Worm (Caenorhabditis elegans) whole organism, midembryonic: ENCODE results near the gene sre-14.

Source experiments
- T22C8.4 ChIP-seq: fragments of 200-800 bp; sonication (Bioruptor generic); IDR thresholded peaks from 2 replicates; pipeline ENCODE4 v1.3.6; 2022; ENCODE audit warnings: missing genetic modification characterization, missing compliant biosample characterization
- cog-1 ChIP-seq: sonication (generic microtip); optimal IDR thresholded peaks from 2 replicates; lab custom pipeline; 2016; ENCODE audit warnings: missing genetic modification characterization, missing compliant biosample characterization
- flt-1 ChIP-seq: fragments of 200-800 bp; sonication (Bioruptor generic); IDR thresholded peaks from 2 replicates; pipeline ENCODE4 v1.3.6; 2022; ENCODE audit warnings: missing genetic modification characterization, missing compliant biosample characterization
- klf-2 ChIP-seq: fragments of 200-800 bp; sonication (Bioruptor generic); conservative IDR thresholded peaks from 2 replicates; pipeline ENCODE4 v1.3.6; 2022; ENCODE audit warnings: missing genetic modification reagents, missing genetic modification characterization, missing compliant biosample characterization
- med-1 ChIP-seq: sonication (generic microtip); optimal IDR thresholded peaks from 2 replicates; lab custom pipeline; 2017; ENCODE audit warnings: missing genetic modification characterization, mild to moderate bottlenecking, missing compliant biosample characterization, antibody characterized with exemption, missing genetic modification reagents; ENCODE audit not compliant: insufficient read depth
- ref-1 ChIP-seq: fragments of 200-800 bp; sonication (Bioruptor generic); conservative IDR thresholded peaks from 2 replicates; pipeline ENCODE4 v1.3.6; 2022; ENCODE audit warnings: missing genetic modification reagents, missing genetic modification characterization, missing compliant biosample characterization
- tab-1 ChIP-seq: fragments of 200-800 bp; sonication (Bioruptor generic); IDR thresholded peaks from 2 replicates; pipeline ENCODE4 v1.3.6; 2022; ENCODE audit warnings: missing genetic modification characterization, missing compliant biosample characterization
- ztf-23 ChIP-seq: fragments of 200-800 bp; sonication (Bioruptor generic); IDR thresholded peaks from 2 replicates; pipeline ENCODE4 v1.3.6; 2022; ENCODE audit warnings: missing genetic modification reagents, missing genetic modification characterization, missing compliant biosample characterization
- ztf-29 ChIP-seq: fragments of 200-800 bp; sonication (Bioruptor generic); IDR thresholded peaks from 2 replicates; pipeline ENCODE4 v1.3.6; 2022; ENCODE audit warnings: missing genetic modification reagents, missing genetic modification characterization, missing compliant biosample characterization

- TF ChIP-seq ref-1 (GFP tag; lab: Robert Waterston, UW) (no peak), med-1 (GFP tag; lab: Kevin White, UChicago) (no peak), flt-1 (GFP tag; lab: Robert Waterston, UW) (no peak), ztf-29 (GFP tag; lab: Robert Waterston, UW) (no peak), ztf-23 (no peak), klf-2 (no peak), tab-1 (no peak), cog-1 (no peak), T22C8.4 (GFP tag; lab: Robert Waterston, UW) (no peak)
Measured at ce11 chrIV:12278507-12278906, 17.3 kb upstream of the sre-14 start, which contains the start of the genes tag-335 and vkmt-1.
